Worm (Caenorhabditis elegans) whole organism, early embryonic: Measurements from ENCODE around the gene srt-32.

Experiments
- B0310.2 ChIP-seq: sonication (generic microtip); optimal IDR thresholded peaks from 2 replicates; lab custom pipeline; 2016; ENCODE audit warnings: mild to moderate bottlenecking, missing genetic modification characterization, missing compliant biosample characterization
- F13C5.2 ChIP-seq: sonication (generic microtip); optimal IDR thresholded peaks from 2 replicates; lab custom pipeline; 2017; ENCODE audit warnings: mild to moderate bottlenecking, missing genetic modification characterization, inconsistent platforms, missing compliant biosample characterization
- aly-1 ChIP-seq: sonication (generic microtip); optimal IDR thresholded peaks from 2 replicates; lab custom pipeline; 2016; ENCODE audit warnings: missing genetic modification characterization, missing compliant biosample characterization
- ama-1 ChIP-seq: fragments of 150-350 bp; optimal IDR thresholded peaks from 2 replicates; lab custom pipeline; 2014
- ceh-36 ChIP-seq: sonication (generic microtip); optimal IDR thresholded peaks from 2 replicates; lab custom pipeline; 2016; ENCODE audit warnings: missing genetic modification characterization, inconsistent platforms, missing compliant biosample characterization
- ets-7 ChIP-seq: sonication (generic microtip); optimal IDR thresholded peaks from 2 replicates; lab custom pipeline; 2016; ENCODE audit warnings: missing genotype, missing genetic modification characterization, missing compliant biosample characterization
- flt-1 ChIP-seq: fragments of 200-800 bp; sonication (Bioruptor generic); IDR thresholded peaks from 2 replicates; pipeline ENCODE4 v1.3.6; 2022; ENCODE audit warnings: missing genetic modification characterization, missing compliant biosample characterization
- hmbx-1 ChIP-seq: sonication (generic microtip); optimal IDR thresholded peaks from 2 replicates; lab custom pipeline; 2016; ENCODE audit warnings: mild to moderate bottlenecking, missing genetic modification characterization, missing compliant biosample characterization
- hmg-4 ChIP-seq: fragments of 200-800 bp; sonication (Bioruptor generic); optimal IDR thresholded peaks from 2 replicates; lab custom pipeline; 2018; ENCODE audit warnings: mild to moderate bottlenecking, missing genetic modification characterization, missing compliant biosample characterization
- hnd-1 ChIP-seq: sonication (generic microtip); optimal IDR thresholded peaks from 2 replicates; lab custom pipeline; 2016; ENCODE audit warnings: missing genetic modification characterization, missing compliant biosample characterization
- scrt-1 ChIP-seq: fragments of 200-800 bp; sonication (Bioruptor generic); IDR thresholded peaks from 2 replicates; pipeline ENCODE4 v1.3.6; 2022; ENCODE audit warnings: missing genetic modification characterization, missing compliant biosample characterization
- sea-1 ChIP-seq: fragments of 200-800 bp; sonication (Bioruptor generic); conservative IDR thresholded peaks from 2 replicates; pipeline ENCODE4 v1.3.6; 2022; ENCODE audit warnings: missing genetic modification characterization, missing compliant biosample characterization
- tra-4 ChIP-seq: sonication (generic microtip); optimal IDR thresholded peaks from 2 replicates; lab custom pipeline; 2017; ENCODE audit warnings: missing genetic modification characterization, missing compliant biosample characterization

DNA sequence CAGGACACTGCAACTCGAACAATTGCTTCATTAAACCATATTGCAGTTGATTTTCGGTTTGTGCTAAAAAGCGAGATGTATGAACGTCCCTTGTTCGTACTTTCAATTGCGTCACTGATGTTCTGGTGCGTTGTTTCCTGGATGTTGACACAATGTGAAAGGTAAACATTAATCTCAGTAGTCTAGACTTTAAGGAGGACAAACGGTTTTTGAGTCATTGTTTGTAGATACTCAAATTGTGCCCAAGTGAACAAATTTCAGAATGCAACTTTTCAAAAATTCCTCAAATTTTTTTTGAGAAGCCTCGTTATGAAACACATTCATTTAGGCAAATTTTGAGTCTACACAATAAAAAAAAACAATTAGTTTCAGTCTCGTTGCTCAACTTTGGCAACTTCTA is 18.5 kb upstream of the srt-32 start:
- TF ChIP-seq hmg-4 (GFP tag; lab: Kevin White, UChicago) (no peak), ama-1 (lab: Kevin White, UChicago) (no peak), ets-7 (tag; lab: Kevin White, UChicago) (no peak), scrt-1 (GFP tag; lab: Robert Waterston, UW) (no peak), aly-1 (tag; lab: Kevin White, UChicago) (no peak), flt-1 (GFP tag; lab: Robert Waterston, UW) (no peak), hnd-1 (tag; lab: Kevin White, UChicago) (no peak), sea-1 (GFP tag; lab: Robert Waterston, UW) (no peak), tra-4 (no peak), F13C5.2 (tag; lab: Kevin White, UChicago) (no peak), ceh-36 (tag; lab: Kevin White, UChicago) (no peak), B0310.2 (no peak), hmbx-1 (tag; lab: Kevin White, UChicago) (no peak)
